Worm (Caenorhabditis elegans): ENCODE data around the gene C55B6.5.

The C55B6.5 gene

DNA sequence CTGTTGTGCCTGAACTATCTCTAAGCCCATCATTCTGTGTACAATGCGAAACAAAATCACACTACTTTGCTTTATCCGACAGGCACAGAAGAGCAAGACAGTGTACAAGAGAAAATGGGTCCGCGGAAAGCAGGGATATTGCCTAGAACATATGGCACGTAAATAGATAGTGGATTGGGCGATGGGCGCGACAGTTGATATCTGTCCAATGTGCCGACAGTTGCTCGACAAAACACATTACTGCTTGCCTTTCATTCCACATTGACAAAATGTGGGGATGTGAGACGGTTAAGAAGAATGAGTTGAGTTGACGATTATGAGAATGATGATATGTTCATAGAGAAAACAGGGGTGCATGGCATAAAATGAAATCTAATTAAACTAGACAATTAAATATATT is 19.9 kb upstream of the C55B6.5 start:
- TF ChIP-seq dmd-6 (GFP tag; IDR thresholded peaks at IDR 0.05) (no peak), ztf-7 (tag; optimal IDR thresholded peaks at IDR 0.05) (no peak), lin-15B (tag; optimal IDR thresholded peaks at IDR 0.05) (no peak), spr-1 (tag; optimal IDR thresholded peaks at IDR 0.05) (no peak), hlh-11 (tag; optimal IDR thresholded peaks at IDR 0.05) (no peak), nhr-111 (GFP tag; optimal IDR thresholded peaks at IDR 0.05) (no peak), nhr-11 (tag; optimal IDR thresholded peaks at IDR 0.05) (peak; percentile 19), spr-3 (GFP tag; optimal IDR thresholded peaks at IDR 0.05) (no peak), nhr-102 (tag; optimal IDR thresholded peaks at IDR 0.05) (no peak), lin-13 (GFP tag; optimal IDR thresholded peaks at IDR 0.05) (no peak), php-3 (GFP tag; IDR thresholded peaks at IDR 0.05) (no peak), gei-8 (GFP tag; optimal IDR thresholded peaks at IDR 0.05) (no peak), ceh-62 (tag; optimal IDR thresholded peaks at IDR 0.05) (no peak), lim-7 (GFP tag; IDR thresholded peaks at IDR 0.05) (no peak), daf-16 (GFP tag; optimal IDR thresholded peaks at IDR 0.05) (peak in 1 of 2 experiments; percentile 42), daf-16 (tag; optimal IDR thresholded peaks at IDR 0.05) (no peak), cey-2 (tag; optimal IDR thresholded peaks at IDR 0.05; ENCODE audit: borderline replicate concordance, insufficient read depth) (no peak), ceh-44 (GFP tag; IDR thresholded peaks at IDR 0.05) (no peak)

DNA sequence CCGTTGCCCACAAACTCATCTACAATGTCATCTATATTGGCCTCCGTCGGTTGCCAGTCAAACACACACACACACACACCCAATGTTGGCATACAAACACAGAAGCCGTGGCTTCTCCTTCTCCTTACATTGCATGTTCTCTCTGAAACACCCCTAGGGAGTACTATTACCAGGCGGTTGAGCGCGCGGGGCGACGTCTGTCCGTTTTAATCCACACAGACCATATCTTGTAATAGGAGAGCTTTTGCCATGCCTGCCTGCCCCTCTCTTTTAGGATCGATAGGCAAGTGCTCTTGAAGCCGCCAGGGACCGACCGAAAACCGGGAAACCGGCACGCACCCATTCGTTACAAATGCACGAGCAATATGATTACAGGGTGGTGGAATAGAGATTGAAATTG is 19.4 kb upstream of the C55B6.5 start:
- TF ChIP-seq attf-4 (tag; optimal IDR thresholded peaks at IDR 0.05) (no peak), F44E2.7 (GFP tag; IDR thresholded peaks at IDR 0.05) (no peak), hmg-1.1 (GFP tag; IDR thresholded peaks at IDR 0.05) (peak; percentile 28; the same call in 1 of the 2 replicates), aha-1 (tag) (peak; percentile 16), set-16 (GFP tag; IDR thresholded peaks at IDR 0.05) (peak; percentile 25; the same call in 1 of the 2 replicates), hlh-30 (tag; optimal IDR thresholded peaks at IDR 0.05; ENCODE audit: insufficient read depth) (peak; percentile 1), dpl-1 (GFP tag; optimal IDR thresholded peaks at IDR 0.05) (no peak), T20F7.1 (GFP tag; optimal IDR thresholded peaks at IDR 0.05) (no peak)

ce11 chrX:7222383-7222782 is 17.3 kb upstream of the C55B6.5 start:
- TF ChIP-seq dmd-9 (GFP tag; IDR thresholded peaks at IDR 0.05) (0 out of 2 replicates have a peak, but pooled peaks have one; percentile 6), daf-16 (GFP tag; optimal IDR thresholded peaks at IDR 0.05) (no peak), daf-16 (tag; optimal IDR thresholded peaks at IDR 0.05) (no peak), hlh-30 (tag; optimal IDR thresholded peaks at IDR 0.05; ENCODE audit: insufficient read depth) (peak; percentile 5), egl-27 (tag; optimal IDR thresholded peaks at IDR 0.05) (no peak), fkh-10 (GFP tag; optimal IDR thresholded peaks at IDR 0.05) (peak; percentile 10), aha-1 (tag) (peak; percentile 29), zip-11 (GFP tag; IDR thresholded peaks at IDR 0.05) (no peak), nhr-76 (tag; optimal IDR thresholded peaks at IDR 0.05) (no peak), hmg-1.1 (GFP tag; IDR thresholded peaks at IDR 0.05) (peak; percentile 48), lin-13 (GFP tag; optimal IDR thresholded peaks at IDR 0.05) (no peak), Y5F2A.4 (GFP tag; optimal IDR thresholded peaks at IDR 0.05) (no peak), ceh-20 (GFP tag; IDR thresholded peaks at IDR 0.05) (0 out of 2 replicates have a peak, but pooled peaks have one; percentile 38), ZK546.5 (tag; optimal IDR thresholded peaks at IDR 0.05) (no peak), D1046.2 (GFP tag; IDR thresholded peaks at IDR 0.05) (no peak), ZK337.2 (GFP tag; IDR thresholded peaks at IDR 0.05) (no peak), dmd-8 (GFP tag; IDR thresholded peaks at IDR 0.05) (no peak)

DNA sequence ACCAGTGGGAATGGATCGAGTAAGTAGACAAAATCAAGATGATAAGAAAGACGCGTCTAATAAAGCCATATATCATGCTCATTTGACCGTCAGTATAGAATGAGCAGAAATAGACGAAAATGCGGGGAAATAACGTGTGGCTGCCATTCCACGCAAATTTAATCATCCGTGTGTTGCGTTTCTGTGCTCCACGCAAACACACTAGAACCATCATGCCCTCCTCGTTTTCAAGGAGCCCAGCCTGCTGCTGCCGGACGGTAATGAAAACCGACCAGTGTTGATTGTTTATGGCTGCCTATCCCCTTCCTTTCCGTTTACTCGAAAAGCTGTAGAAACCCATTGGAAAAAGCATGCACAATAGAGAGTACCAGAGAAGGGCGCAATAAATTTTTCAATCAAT is 15.1 kb upstream of the C55B6.5 start:
- TF ChIP-seq ceh-28 (tag; optimal IDR thresholded peaks at IDR 0.05) (no peak), aha-1 (tag) (peak; percentile 29), pha-4 (GFP tag; IDR thresholded peaks at IDR 0.05) (no peak), pha-4 (tag; optimal IDR thresholded peaks at IDR 0.05) (no peak)
